Fruit fly (Drosophila melanogaster) whole organism, pupa: ENCODE measurements around the gene Ubi-p63E.

ENCODE experiments used
- CG10348 ChIP-seq: fragments of 200-800 bp; sonication (Bioruptor generic); IDR thresholded peaks from 2 replicates; pipeline ENCODE4 v1.3.6; 2022; ENCODE audit warnings: missing biosample characterization, missing genetic modification characterization
- CG12605 ChIP-seq: fragments of 200-800 bp; sonication (Bioruptor generic); IDR thresholded peaks from 2 replicates; pipeline ENCODE4 v1.3.6; 2022; ENCODE audit warnings: missing biosample characterization, missing genetic modification characterization
- CG13204 ChIP-seq: fragments of 200-800 bp; sonication (Bioruptor generic); optimal IDR thresholded peaks from 2 replicates; lab custom pipeline; 2018; ENCODE audit warnings: missing biosample characterization, mild to moderate bottlenecking, missing genetic modification characterization, moderate library complexity
- CG14655 ChIP-seq: fragments of 200-800 bp; sonication (Bioruptor generic); optimal IDR thresholded peaks from 3 replicates; lab custom pipeline; 2017; ENCODE audit warnings: mild to moderate bottlenecking, missing biosample characterization, missing genetic modification reagents, missing genetic modification characterization
- CG15710 ChIP-seq: fragments of 200-800 bp; sonication (Bioruptor generic); optimal IDR thresholded peaks from 2 replicates; lab custom pipeline; 2018; ENCODE audit warnings: missing biosample characterization, mild to moderate bottlenecking, missing genetic modification characterization, moderate library complexity
- CG17806 ChIP-seq: fragments of 200-800 bp; sonication (Bioruptor generic); optimal IDR thresholded peaks from 2 replicates; lab custom pipeline; 2018; ENCODE audit warnings: missing biosample characterization, mild to moderate bottlenecking, missing genetic modification characterization, moderate library complexity
- CG32121 ChIP-seq: fragments of 200-800 bp; sonication (Bioruptor generic); IDR thresholded peaks from 2 replicates; pipeline ENCODE4 v1.3.6; 2022; ENCODE audit warnings: missing biosample characterization, missing genetic modification characterization
- CG34367 ChIP-seq: fragments of 200-800 bp; sonication (Bioruptor generic); optimal IDR thresholded peaks from 2 replicates; lab custom pipeline; 2018; ENCODE audit warnings: missing biosample characterization, mild to moderate bottlenecking, missing genetic modification characterization
- CG4496 ChIP-seq: fragments of 200-800 bp; sonication (Bioruptor generic); IDR thresholded peaks from 3 replicates; pipeline ENCODE4 v1.3.6; 2022; ENCODE audit warnings: missing biosample characterization, missing genetic modification characterization
- CG8159 ChIP-seq: fragments of 200-800 bp; sonication (Bioruptor generic); optimal IDR thresholded peaks from 3 replicates; lab custom pipeline; 2018; ENCODE audit warnings: missing biosample characterization, mild to moderate bottlenecking, missing genetic modification characterization, moderate library complexity
- CG8301 ChIP-seq: fragments of 200-800 bp; sonication (Bioruptor generic); optimal IDR thresholded peaks from 2 replicates; lab custom pipeline; 2018; ENCODE audit warnings: missing biosample characterization, mild to moderate bottlenecking, missing genetic modification characterization
- CG9948 ChIP-seq: fragments of 200-800 bp; sonication (Bioruptor generic); optimal IDR thresholded peaks from 2 replicates; lab custom pipeline; 2018; ENCODE audit warnings: missing biosample characterization, mild to moderate bottlenecking, missing genetic modification characterization, moderate library complexity
- D1 ChIP-seq: fragments of 200-800 bp; sonication (Bioruptor generic); optimal IDR thresholded peaks from 2 replicates; lab custom pipeline; 2018; ENCODE audit warnings: missing biosample characterization, mild to moderate bottlenecking, missing genetic modification characterization, moderate library complexity
- EcR ChIP-seq: fragments of 200-800 bp; sonication (Bioruptor generic); optimal IDR thresholded peaks from 3 replicates; lab custom pipeline; 2019; ENCODE audit warnings: missing biosample characterization, missing genetic modification characterization, mild to moderate bottlenecking, moderate library complexity, missing genetic modification reagents
- Ets98B ChIP-seq: fragments of 200-800 bp; sonication (Bioruptor generic); IDR thresholded peaks from 2 replicates; pipeline ENCODE4 v1.3.6; 2022; ENCODE audit warnings: missing biosample characterization, missing genetic modification characterization
- Pif1A ChIP-seq: fragments of 200-800 bp; sonication (Bioruptor generic); optimal IDR thresholded peaks from 3 replicates; lab custom pipeline; 2016; ENCODE audit warnings: missing biosample characterization, missing genetic modification characterization
- Pif1B ChIP-seq: fragments of 200-800 bp; sonication (Bioruptor generic); optimal IDR thresholded peaks from 3 replicates; lab custom pipeline; 2016; ENCODE audit warnings: missing biosample characterization, missing genetic modification characterization
- Snoo ChIP-seq: fragments of 200-800 bp; sonication (Bioruptor generic); optimal IDR thresholded peaks from 3 replicates; lab custom pipeline; 2017; ENCODE audit warnings: missing biosample characterization, mild to moderate bottlenecking, missing genetic modification characterization, inconsistent platforms
- fd96Ca ChIP-seq: fragments of 200-800 bp; sonication (Bioruptor generic); IDR thresholded peaks from 3 replicates; pipeline ENCODE4 v1.3.6; 2022; ENCODE audit warnings: missing biosample characterization, missing genetic modification characterization
- gl ChIP-seq: fragments of 200-800 bp; sonication (Bioruptor generic); optimal IDR thresholded peaks from 2 replicates; lab custom pipeline; 2018; ENCODE audit warnings: missing biosample characterization, mild to moderate bottlenecking, missing genetic modification characterization
- rn ChIP-seq: fragments of 200-800 bp; sonication (Bioruptor generic); IDR thresholded peaks from 2 replicates; pipeline ENCODE4 v1.3.6; 2022; ENCODE audit warnings: missing biosample characterization, missing genetic modification characterization

Ubi-p63E gene

dm6 chr3L:3926191-3926765 is 23.3 kb upstream of the Ubi-p63E start:
- TF ChIP-seq Pif1A (GFP tag; lab: Kevin White, UChicago) = no peak
- TF ChIP-seq gl = no peak
- TF ChIP-seq CG10348 = no peak
- no peak for TF ChIP-seq CG12605 (GFP tag; lab: Robert Waterston, UW)
- no peak for TF ChIP-seq CG4496
- no peak for TF ChIP-seq Ets98B (GFP tag; lab: Robert Waterston, UW)
- TF ChIP-seq rn (GFP tag; lab: Robert Waterston, UW) = no peak
- TF ChIP-seq CG8159 (tag; lab: Kevin White, UChicago) = no peak
- TF ChIP-seq D1 = no peak
- no peak for TF ChIP-seq CG14655 (GFP tag; lab: Kevin White, UChicago)
- no peak for TF ChIP-seq Pif1B (GFP tag; lab: Kevin White, UChicago)
- TF ChIP-seq CG13204 (GFP tag; lab: Kevin White, UChicago) = no peak
- no peak for TF ChIP-seq EcR
- no peak for TF ChIP-seq CG34367 (tag; lab: Kevin White, UChicago)
- no peak for TF ChIP-seq Snoo (tag; lab: Kevin White, UChicago)
- no peak for TF ChIP-seq CG8301
- no peak for TF ChIP-seq CG15710 (tag; lab: Kevin White, UChicago)
- TF ChIP-seq fd96Ca = no peak
- no peak for TF ChIP-seq CG17806
- TF ChIP-seq CG32121 (GFP tag; lab: Robert Waterston, UW) = no peak

- TF ChIP-seq CG32121 (GFP tag; lab: Robert Waterston, UW) = no peak
- no peak for TF ChIP-seq CG9948 (tag; lab: Kevin White, UChicago)
- no peak for TF ChIP-seq CG8301
- no peak for TF ChIP-seq CG14655 (GFP tag; lab: Kevin White, UChicago)
- no peak for TF ChIP-seq CG12605 (GFP tag; lab: Robert Waterston, UW)
- TF ChIP-seq gl = no peak
- no peak; the same call in 1 of the 2 replicates for TF ChIP-seq Ets98B (GFP tag; lab: Robert Waterston, UW)
- TF ChIP-seq CG17806 = no peak
- no peak for TF ChIP-seq Pif1B (GFP tag; lab: Kevin White, UChicago)
- TF ChIP-seq rn (GFP tag; lab: Robert Waterston, UW) = no peak
These were observed 22.5 kb upstream of the Ubi-p63E start for dm6 chr3L:3925487-3925886.

dm6 chr3L:3923631-3924274 is 20.8 kb upstream of the Ubi-p63E start:
- TF ChIP-seq CG14655 (GFP tag; lab: Kevin White, UChicago) (no peak), CG15710 (tag; lab: Kevin White, UChicago) (no peak), Snoo (tag; lab: Kevin White, UChicago) (no peak), gl (no peak), Pif1A (GFP tag; lab: Kevin White, UChicago) (no peak), CG8301 (no peak), CG12605 (GFP tag; lab: Robert Waterston, UW) (no peak), CG8159 (tag; lab: Kevin White, UChicago) (no peak), Pif1B (GFP tag; lab: Kevin White, UChicago) (no peak), CG32121 (GFP tag; lab: Robert Waterston, UW) (no peak), fd96Ca (no peak), D1 (no peak), CG9948 (tag; lab: Kevin White, UChicago) (no peak)
- TF ChIP-seq, all 21 proteins: peak for 0

dm6 chr3L:3912134-3912533 is 9.2 kb upstream of the Ubi-p63E start:
- TF ChIP-seq CG15710 (tag; lab: Kevin White, UChicago) (no peak), CG13204 (GFP tag; lab: Kevin White, UChicago) (no peak), rn (GFP tag; lab: Robert Waterston, UW) (no peak), EcR (no peak), Pif1B (GFP tag; lab: Kevin White, UChicago) (no peak), Ets98B (GFP tag; lab: Robert Waterston, UW) (no peak), CG4496 (no peak), Pif1A (GFP tag; lab: Kevin White, UChicago) (no peak), CG12605 (GFP tag; lab: Robert Waterston, UW) (no peak), CG14655 (GFP tag; lab: Kevin White, UChicago) (no peak), gl (no peak), CG32121 (GFP tag; lab: Robert Waterston, UW) (no peak), CG9948 (tag; lab: Kevin White, UChicago) (no peak), fd96Ca (no peak), CG10348 (no peak), CG8159 (tag; lab: Kevin White, UChicago) (no peak), CG34367 (tag; lab: Kevin White, UChicago) (no peak)

- TF ChIP-seq Snoo (tag; lab: Kevin White, UChicago) = no peak
- TF ChIP-seq CG12605 (GFP tag; lab: Robert Waterston, UW) = no peak
- TF ChIP-seq CG17806 = no peak
- no peak for TF ChIP-seq gl
- TF ChIP-seq CG10348 = no peak
- no peak for TF ChIP-seq fd96Ca
- no peak for TF ChIP-seq CG14655 (GFP tag; lab: Kevin White, UChicago)
- no peak for TF ChIP-seq Pif1A (GFP tag; lab: Kevin White, UChicago)
- TF ChIP-seq Pif1B (GFP tag; lab: Kevin White, UChicago) = no peak
- TF ChIP-seq CG9948 (tag; lab: Kevin White, UChicago) = no peak
- TF ChIP-seq CG4496 = no peak
- no peak for TF ChIP-seq CG34367 (tag; lab: Kevin White, UChicago)
- no peak for TF ChIP-seq CG8159 (tag; lab: Kevin White, UChicago)
- TF ChIP-seq CG13204 (GFP tag; lab: Kevin White, UChicago) = no peak
- no peak for TF ChIP-seq EcR
- TF ChIP-seq CG8301 = no peak
- no peak for TF ChIP-seq D1
- TF ChIP-seq rn (GFP tag; lab: Robert Waterston, UW) = no peak
These were observed 6.8 kb upstream of the Ubi-p63E start, which contains the start of gene mge for dm6 chr3L:3909831-3910230. mge (minus strand) TSS chr3L:3909931.
